Fruit fly (Drosophila melanogaster): ENCODE measurements around the gene CG5866.

CG5866 gene

dm6 chr3R:17386168-17386819 is 29.2 kb upstream of the CG5866 start (continued):
- TF ChIP-seq salr (GFP tag; optimal IDR thresholded peaks at IDR 0.05) = peak; percentile 49 to 71
- TF ChIP-seq fd85E (GFP tag; optimal IDR thresholded peaks at IDR 0.05) = peak; percentile 52
- TF ChIP-seq cyc (GFP tag; optimal IDR thresholded peaks at IDR 0.05) = peak; percentile 83
- peak; percentile 81 for TF ChIP-seq CG10631 (GFP tag; optimal IDR thresholded peaks at IDR 0.05)
- TF ChIP-seq CG1621 (tag; optimal IDR thresholded peaks at IDR 0.05) = peak; percentile 51
- TF ChIP-seq CG4318 (GFP tag; optimal IDR thresholded peaks at IDR 0.05) = peak; percentile 48
- peak; percentile 66 for TF ChIP-seq CG3032 (tag; optimal IDR thresholded peaks at IDR 0.05)
- TF ChIP-seq Ets96B (tag; optimal IDR thresholded peaks at IDR 0.05) = peak; percentile 73
- peak; percentile 79 for TF ChIP-seq esn (GFP tag; optimal IDR thresholded peaks at IDR 0.05)
- no peak for TF ChIP-seq Eip93F (GFP tag; optimal IDR thresholded peaks at IDR 0.05)
- TF ChIP-seq CG6808 (GFP tag; optimal IDR thresholded peaks at IDR 0.05) = peak; percentile 75
- no peak for TF ChIP-seq Hr38 (GFP tag; optimal IDR thresholded peaks at IDR 0.05)
- peak; percentile 72 for TF ChIP-seq CG8632 (GFP tag; optimal IDR thresholded peaks at IDR 0.05)
- peak; percentile 74 for TF ChIP-seq CG31627 (GFP tag; optimal IDR thresholded peaks at IDR 0.05)
- TF ChIP-seq Sox14 (GFP tag; optimal IDR thresholded peaks at IDR 0.05) = peak; percentile 68
- TF ChIP-seq vri (GFP tag; optimal IDR thresholded peaks at IDR 0.05) = peak; percentile 24

- TF ChIP-seq CG6276 (GFP tag; optimal IDR thresholded peaks at IDR 0.05) (peak; percentile 79), Met (GFP tag; optimal IDR thresholded peaks at IDR 0.05) (peak; percentile 96), CG8319 (GFP tag; optimal IDR thresholded peaks at IDR 0.05) (peak; percentile 92), CG9139 (GFP tag; optimal IDR thresholded peaks at IDR 0.05) (peak; percentile 85), cyc (GFP tag; optimal IDR thresholded peaks at IDR 0.05) (peak; percentile 98), CG10631 (GFP tag; optimal IDR thresholded peaks at IDR 0.05) (peak; percentile 98), CG7368 (GFP tag; optimal IDR thresholded peaks at IDR 0.05) (peak; percentile 93), Hr38 (GFP tag; optimal IDR thresholded peaks at IDR 0.05) (peak; percentile 32), Eip78C (GFP tag) (peak; percentile 97), acj6 (GFP tag; optimal IDR thresholded peaks at IDR 0.05) (peak; percentile 96), eg (GFP tag; IDR thresholded peaks at IDR 0.05) (peak; percentile 89), Sox102F (GFP tag; optimal IDR thresholded peaks at IDR 0.05) (peak; percentile 94), CG10669 (GFP tag; optimal IDR thresholded peaks at IDR 0.05) (peak; percentile 94), OdsH (GFP tag; optimal IDR thresholded peaks at IDR 0.05) (peak; percentile 97), CG6808 (GFP tag; optimal IDR thresholded peaks at IDR 0.05) (peak; percentile 86), CG32006 (GFP tag; optimal IDR thresholded peaks at IDR 0.05) (peak; percentile 95), CG3919 (GFP tag; optimal IDR thresholded peaks at IDR 0.05) (peak; percentile 95), CG11762 (GFP tag; optimal IDR thresholded peaks at IDR 0.05; ENCODE audit: insufficient read depth) (peak; percentile 92), CG16779 (tag; optimal IDR thresholded peaks at IDR 0.05) (peak; percentile 77), dsx (GFP tag; optimal IDR thresholded peaks at IDR 0.05; ENCODE audit: poor library complexity, severe bottlenecking) (peak; percentile 91), Hr4 (GFP tag; optimal IDR thresholded peaks at IDR 0.05) (peak; percentile 96), CG15336 (GFP tag; IDR thresholded peaks at IDR 0.05) (peak; percentile 89), svp (GFP tag) (peak; percentile 97), achi (GFP tag; optimal IDR thresholded peaks at IDR 0.05) (peak; percentile 95), CG8632 (GFP tag; optimal IDR thresholded peaks at IDR 0.05) (peak; percentile 93), spab (GFP tag; optimal IDR thresholded peaks at IDR 0.05) (peak; percentile 83), CG8119 (GFP tag; IDR thresholded peaks at IDR 0.05) (peak; percentile 88), CG11902 (GFP tag; optimal IDR thresholded peaks at IDR 0.05) (peak; percentile 93), fd59A (GFP tag; optimal IDR thresholded peaks at IDR 0.05) (peak; percentile 87), esn (GFP tag; optimal IDR thresholded peaks at IDR 0.05) (peak; percentile 97), topi (GFP tag; optimal IDR thresholded peaks at IDR 0.05) (peak; percentile 96), CG1621 (tag; optimal IDR thresholded peaks at IDR 0.05) (peak; percentile 87), Sox14 (GFP tag; optimal IDR thresholded peaks at IDR 0.05) (peak; percentile 96), fkh (GFP tag; optimal IDR thresholded peaks at IDR 0.05) (peak; percentile 96), Eip75B (GFP tag; optimal IDR thresholded peaks at IDR 0.05) (peak; percentile 94), CG34406 (GFP tag; optimal IDR thresholded peaks at IDR 0.05) (peak; percentile 94), Blimp-1 (GFP tag; optimal IDR thresholded peaks at IDR 0.05) (peak; percentile 85), Eip93F (GFP tag; optimal IDR thresholded peaks at IDR 0.05) (peak; percentile 86), CG6163 (GFP tag; IDR thresholded peaks at IDR 0.05) (peak; percentile 91), vri (GFP tag; optimal IDR thresholded peaks at IDR 0.05) (peak; percentile 90), net (GFP tag; optimal IDR thresholded peaks at IDR 0.05) (peak; percentile 92)
Observed at dm6 chr3R:17391313-17391845, 24.2 kb upstream of the CG5866 start, which contains the start of the genes Brf and sds22. Brf (minus strand) TSS chr3R:17391337. sds22 (plus strand) TSS chr3R:17391594.
